Fruit fly (Drosophila melanogaster): ENCODE results near the gene Dph2.
A peak's percentile ranks its signal among the peaks of the same experiment; 100 is the strongest.

Gene Dph2

DNA sequence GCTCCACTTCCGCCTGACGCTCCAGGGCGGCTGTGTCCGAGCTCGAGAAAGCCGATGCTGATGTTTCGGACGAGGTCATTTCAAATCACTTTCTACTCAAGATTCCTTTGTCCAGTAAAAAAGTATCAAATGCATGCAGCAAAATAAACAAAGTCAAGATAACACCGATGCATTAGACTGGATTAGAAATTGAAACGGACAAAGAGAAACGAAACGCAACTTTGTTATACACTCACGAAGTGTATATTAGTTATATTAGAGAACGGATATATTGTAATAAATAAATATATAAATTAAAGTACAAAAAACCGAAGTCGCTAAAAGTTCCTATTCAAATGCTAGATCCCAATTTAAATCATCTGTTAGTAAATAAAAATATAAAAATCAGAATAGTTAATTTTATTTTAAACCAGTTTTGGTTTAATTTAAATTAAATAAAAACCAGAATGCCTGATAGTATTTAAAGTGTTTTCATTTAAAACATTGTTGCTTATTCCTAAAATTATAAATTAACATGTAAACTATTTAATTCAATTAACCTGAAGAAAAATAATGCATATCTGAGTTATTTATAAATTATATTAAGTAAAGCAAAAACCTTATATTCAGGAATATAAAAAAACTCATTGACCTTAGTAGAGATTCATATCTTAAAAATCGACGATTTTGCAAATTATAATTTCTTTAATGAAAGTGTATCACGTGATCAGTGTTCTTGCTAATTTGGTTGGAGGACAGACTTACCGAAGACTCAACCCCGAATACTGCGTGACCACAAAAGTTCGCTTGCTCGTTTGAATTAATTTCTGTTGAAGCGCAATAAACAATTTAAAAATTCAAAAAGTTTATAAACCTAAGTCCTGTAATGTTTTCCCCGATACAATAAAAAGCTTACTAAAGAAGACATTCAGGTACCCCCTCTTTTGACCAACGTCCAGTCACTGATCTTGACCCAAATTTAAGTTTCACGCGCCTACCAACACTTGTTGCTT is at the start of gene Dph2 (continued):
- peak; percentile 62 for TF ChIP-seq CG7271 (tag; optimal IDR thresholded peaks at IDR 0.05)
- TF ChIP-seq pfk (GFP tag; optimal IDR thresholded peaks at IDR 0.05) = peak; percentile 98
- no peak for TF ChIP-seq Hmr (GFP tag; optimal IDR thresholded peaks at IDR 0.05)
- TF ChIP-seq CG9932 (GFP tag; IDR thresholded peaks at IDR 0.05) = peak; percentile 83
- no peak for TF ChIP-seq br (optimal IDR thresholded peaks at IDR 0.05)
- TF ChIP-seq otp (GFP tag; IDR thresholded peaks at IDR 0.05) = peak; percentile 54
- TF ChIP-seq ap (GFP tag; IDR thresholded peaks at IDR 0.05) = peak; percentile 84
- TF ChIP-seq odd (GFP tag; optimal IDR thresholded peaks at IDR 0.05) = no peak
- TF ChIP-seq CG2120 (GFP tag; optimal IDR thresholded peaks at IDR 0.05) = peak; percentile 51
- TF ChIP-seq CG6765 (GFP tag; optimal IDR thresholded peaks at IDR 0.05) = peak; percentile 66
- no peak for TF ChIP-seq CkIIα-i1 (GFP tag; IDR thresholded peaks at IDR 0.05)
- peak; percentile 2 for TF ChIP-seq bab2 (GFP tag; optimal IDR thresholded peaks at IDR 0.05)
- peak; percentile 33; the same call in 1 of the 2 replicates for TF ChIP-seq bbx (GFP tag; IDR thresholded peaks at IDR 0.05; ENCODE audit: partially characterized antibody)
- TF ChIP-seq CG13287 (GFP tag; IDR thresholded peaks at IDR 0.05; ENCODE audit: partially characterized antibody) = peak; percentile 6; the same call in 1 of the 2 replicates
- TF ChIP-seq MBD-R2 (GFP tag; IDR thresholded peaks at IDR 0.05) = peak; percentile 67
- peak; percentile 88 for TF ChIP-seq Ptx1 (GFP tag; IDR thresholded peaks at IDR 0.05)
- no peak for TF ChIP-seq org-1 (GFP tag; optimal IDR thresholded peaks at IDR 0.05)
- TF ChIP-seq Awh (GFP tag; IDR thresholded peaks at IDR 0.05) = peak; percentile 81
- TF ChIP-seq CG7786 (GFP tag; optimal IDR thresholded peaks at IDR 0.05) = peak; percentile 20
- TF ChIP-seq Side (GFP tag; optimal IDR thresholded peaks at IDR 0.05) = peak; percentile 25
- no peak for TF ChIP-seq fd64A (GFP tag; optimal IDR thresholded peaks at IDR 0.05)
- peak; percentile 48; the same call in 1 of the 2 replicates for TF ChIP-seq ara (GFP tag; IDR thresholded peaks at IDR 0.05)
- no peak for TF ChIP-seq tio (GFP tag; optimal IDR thresholded peaks at IDR 0.05)
- TF ChIP-seq B-H2 (GFP tag; optimal IDR thresholded peaks at IDR 0.05) = peak; percentile 50
- TF ChIP-seq E2f1 (GFP tag; IDR thresholded peaks at IDR 0.05) = peak; percentile 88
- TF ChIP-seq sna (GFP tag; IDR thresholded peaks at IDR 0.05; ENCODE audit: partially characterized antibody) = no peak
- peak; percentile 60; the same call in 1 of the 3 replicates for TF ChIP-seq gce (GFP tag; IDR thresholded peaks at IDR 0.05)
- no peak for TF ChIP-seq z (GFP tag; IDR thresholded peaks at IDR 0.05)
- TF ChIP-seq CG1602 (GFP tag; optimal IDR thresholded peaks at IDR 0.05) = peak; percentile 60
- peak; percentile 6 for TF ChIP-seq Atf3 (GFP tag; optimal IDR thresholded peaks at IDR 0.05)
- peak; percentile 79; the same call in 2 of the 3 replicates for TF ChIP-seq ase (GFP tag; IDR thresholded peaks at IDR 0.05)
- no peak for TF ChIP-seq CG1792 (GFP tag; optimal IDR thresholded peaks at IDR 0.05)
- TF ChIP-seq HmgZ (tag; optimal IDR thresholded peaks at IDR 0.05) = peak; percentile 70
- peak; percentile 51 for TF ChIP-seq CG3281 (GFP tag; optimal IDR thresholded peaks at IDR 0.05)
- TF ChIP-seq CG5180 (GFP tag; optimal IDR thresholded peaks at IDR 0.05) = no peak
- TF ChIP-seq CG4854 (GFP tag; optimal IDR thresholded peaks at IDR 0.05) = peak; percentile 11
- peak; percentile 35 for TF ChIP-seq CG12155 (GFP tag; optimal IDR thresholded peaks at IDR 0.05)
- TF ChIP-seq Stat92E (GFP tag; optimal IDR thresholded peaks at IDR 0.05) = no peak
- no peak for TF ChIP-seq nerfin-2 (GFP tag; IDR thresholded peaks at IDR 0.05; ENCODE audit: partially characterized antibody)
- no peak for TF ChIP-seq mld (GFP tag; IDR thresholded peaks at IDR 0.05; ENCODE audit: partially characterized antibody)
- TF ChIP-seq CG3163 (GFP tag; optimal IDR thresholded peaks at IDR 0.05) = no peak
- TF ChIP-seq Sox100B (GFP tag; optimal IDR thresholded peaks at IDR 0.05) = peak; percentile 79
- no peak for TF ChIP-seq luna (GFP tag; optimal IDR thresholded peaks at IDR 0.05)
- TF ChIP-seq CG15269 (tag; optimal IDR thresholded peaks at IDR 0.05) = peak; percentile 86
- TF ChIP-seq MTF-1 (GFP tag; optimal IDR thresholded peaks at IDR 0.05; ENCODE audit: borderline replicate concordance) = peak; percentile 30
- TF ChIP-seq CG7556 (GFP tag; optimal IDR thresholded peaks at IDR 0.05) = peak; percentile 40
- TF ChIP-seq NK7.1 (GFP tag; optimal IDR thresholded peaks at IDR 0.05) = no peak
- TF ChIP-seq CG16813 (GFP tag; IDR thresholded peaks at IDR 0.05; ENCODE audit: partially characterized antibody) = no peak

Measured in whole organism, embryonic.